Worm (Caenorhabditis elegans) whole organism, L4 larva: Measurements from ENCODE around the gene T22B7.22.
A peak's percentile ranks its signal among the peaks of the same experiment; 100 is the strongest.

Source experiments
- D1046.2 ChIP-seq: fragments of 200-800 bp; sonication (Bioruptor generic); IDR thresholded peaks from 2 replicates; pipeline ENCODE4 v1.3.6; 2022; ENCODE audit warnings: missing genetic modification characterization, missing compliant biosample characterization
- F10B5.3 ChIP-seq: sonication (generic microtip); optimal IDR thresholded peaks from 2 replicates; lab custom pipeline; 2016; ENCODE audit warnings: mild to moderate bottlenecking, missing genetic modification characterization, missing compliant biosample characterization
- F37D6.2 ChIP-seq: sonication (generic microtip); optimal IDR thresholded peaks from 2 replicates; lab custom pipeline; 2016; ENCODE audit warnings: mild to moderate bottlenecking, missing genetic modification characterization, missing compliant biosample characterization
- F44E2.7 ChIP-seq: fragments of 200-800 bp; sonication (Bioruptor generic); IDR thresholded peaks from 2 replicates; pipeline ENCODE4 v2.1.2; 2022; ENCODE audit warnings: missing genetic modification characterization, missing compliant biosample characterization
- T26A8.4 ChIP-seq: fragments of 200-800 bp; sonication (Bioruptor generic); IDR thresholded peaks from 2 replicates; pipeline ENCODE4 v1.3.6; 2022; ENCODE audit warnings: missing genetic modification characterization, missing compliant biosample characterization
- Y105C5A.15 ChIP-seq: fragments of 200-800 bp; sonication (Bioruptor generic); IDR thresholded peaks from 2 replicates; pipeline ENCODE4 v1.3.6; 2022; ENCODE audit warnings: missing genetic modification characterization, missing compliant biosample characterization
- ZK546.5 ChIP-seq, 2 experiments: sonication (generic microtip); optimal IDR thresholded peaks; 2 replicates each; lab custom pipeline; 2017; ENCODE audit warnings: missing biosample characterization in 2 of 2, missing genetic modification characterization in 2 of 2
- ceh-28 ChIP-seq: fragments of 150-350 bp; optimal IDR thresholded peaks from 2 replicates; lab custom pipeline; 2014; ENCODE audit warnings: missing biosample characterization, missing genetic modification reagents, missing genetic modification characterization
- ceh-44 ChIP-seq: fragments of 200-800 bp; sonication (Bioruptor generic); IDR thresholded peaks from 2 replicates; pipeline ENCODE4 v1.3.6; 2022; ENCODE audit warnings: missing genetic modification reagents, missing genetic modification characterization, missing compliant biosample characterization
- ces-1 ChIP-seq: fragments of 150-350 bp; sonication (generic microtip); optimal IDR thresholded peaks from 4 replicates; lab custom pipeline; 2014; ENCODE audit warnings: missing biosample characterization, missing genetic modification reagents, missing genetic modification characterization
- ctbp-1 ChIP-seq: fragments of 200-800 bp; sonication (Bioruptor generic); IDR thresholded peaks from 2 replicates; pipeline ENCODE4 v1.3.6; 2022; ENCODE audit warnings: missing genetic modification reagents, missing genetic modification characterization, missing compliant biosample characterization
- daf-12 ChIP-seq: fragments of 150-350 bp; optimal IDR thresholded peaks from 2 replicates; lab custom pipeline; 2014; ENCODE audit warnings: missing biosample characterization, missing genetic modification reagents, missing genetic modification characterization
- daf-16 ChIP-seq, 3 experiments: sonication (generic microtip); optimal IDR thresholded peaks; 2 replicates each; lab custom pipeline; 2016 to 2017; ENCODE audit warnings: missing genetic modification characterization in 3 of 3, missing genetic modification reagents in 3 of 3, mild to moderate bottlenecking in 2 of 3, missing compliant biosample characterization in 2 of 3, missing biosample characterization in 1 of 3, moderate library complexity in 1 of 3
- daf-19 ChIP-seq: fragments of 200-800 bp; sonication (Bioruptor generic); conservative IDR thresholded peaks from 2 replicates; pipeline ENCODE4 v1.3.6; 2022; ENCODE audit warnings: missing genetic modification characterization, missing compliant biosample characterization
- dmd-6 ChIP-seq: fragments of 200-800 bp; sonication (Bioruptor generic); IDR thresholded peaks from 2 replicates; pipeline ENCODE4 v1.3.6; 2022; ENCODE audit warnings: missing genetic modification reagents, missing genetic modification characterization, missing compliant biosample characterization
- dmd-9 ChIP-seq: fragments of 200-800 bp; sonication (Bioruptor generic); IDR thresholded peaks from 2 replicates; pipeline ENCODE4 v1.3.6; 2022; ENCODE audit warnings: missing genetic modification reagents, missing genetic modification characterization, missing compliant biosample characterization
- dve-1 ChIP-seq: sonication (generic microtip); optimal IDR thresholded peaks from 2 replicates; lab custom pipeline; 2017; ENCODE audit warnings: antibody characterized with exemption, mild to moderate bottlenecking, missing genetic modification characterization, missing compliant biosample characterization; ENCODE audit not compliant: insufficient read depth
- egl-27 ChIP-seq: sonication (generic microtip); optimal IDR thresholded peaks from 3 replicates; lab custom pipeline; 2017; ENCODE audit warnings: missing biosample characterization, missing genetic modification reagents, missing genetic modification characterization
- fkh-10 ChIP-seq: fragments of 150-350 bp; optimal IDR thresholded peaks from 2 replicates; lab custom pipeline; 2014; ENCODE audit warnings: missing biosample characterization, missing genetic modification reagents, missing genetic modification characterization
- fos-1 ChIP-seq: fragments of 150-350 bp; optimal IDR thresholded peaks from 2 replicates; lab custom pipeline; 2014; ENCODE audit warnings: missing biosample characterization, missing genetic modification characterization
- hlh-30 ChIP-seq: sonication (generic microtip); optimal IDR thresholded peaks from 2 replicates; lab custom pipeline; 2017; ENCODE audit warnings: antibody characterized with exemption, mild to moderate bottlenecking, missing genetic modification characterization, missing compliant biosample characterization; ENCODE audit not compliant: insufficient read depth
- jun-1 ChIP-seq: fragments of 150-350 bp; optimal IDR thresholded peaks from 2 replicates; lab custom pipeline; 2014; ENCODE audit warnings: missing biosample characterization, missing genetic modification reagents, missing genetic modification characterization
- lim-7 ChIP-seq: fragments of 200-800 bp; sonication (Bioruptor generic); IDR thresholded peaks from 2 replicates; pipeline ENCODE4 v1.3.6; 2022; ENCODE audit warnings: missing genetic modification characterization, missing compliant biosample characterization
- lin-13 ChIP-seq: fragments of 150-350 bp; optimal IDR thresholded peaks from 2 replicates; lab custom pipeline; 2014; ENCODE audit warnings: missing biosample characterization, missing genetic modification reagents, missing genetic modification characterization
- lin-38 ChIP-seq: fragments of 200-800 bp; sonication (Bioruptor generic); IDR thresholded peaks from 2 replicates; pipeline ENCODE4 v1.3.6; 2022; ENCODE audit warnings: missing genetic modification reagents, missing genetic modification characterization, missing compliant biosample characterization
- lin-39 ChIP-seq: fragments of 150-350 bp; optimal IDR thresholded peaks from 2 replicates; lab custom pipeline; 2014; ENCODE audit warnings: missing biosample characterization, missing genetic modification reagents, missing genetic modification characterization
- madf-5 ChIP-seq, 2 experiments: fragments of 200-800 bp; sonication (Bioruptor generic); IDR thresholded peaks; 2 replicates each; pipeline ENCODE4 v1.3.6; 2022; ENCODE audit warnings: missing compliant biosample characterization in 2 of 2, missing genetic modification characterization in 2 of 2
- mdl-1 ChIP-seq, 2 experiments: fragments of 150-350 bp in 1 of 2; sonication (generic microtip) in 1 of 2; optimal IDR thresholded peaks; 2 replicates each; lab custom pipeline; 2014 to 2017; ENCODE audit warnings: missing biosample characterization in 2 of 2, missing genetic modification characterization in 2 of 2
- mdt-29 ChIP-seq: fragments of 200-800 bp; sonication (Bioruptor generic); IDR thresholded peaks from 2 replicates; pipeline ENCODE4 v1.3.6; 2022; ENCODE audit warnings: missing genetic modification reagents, missing genetic modification characterization, missing compliant biosample characterization
- mep-1 ChIP-seq: fragments of 150-350 bp; sonication (generic microtip); optimal IDR thresholded peaks from 3 replicates; lab custom pipeline; 2014; ENCODE audit warnings: missing biosample characterization, missing genetic modification characterization
- mes-2 ChIP-seq: sonication (generic microtip); optimal IDR thresholded peaks from 2 replicates; lab custom pipeline; 2016; ENCODE audit warnings: missing genotype, mild to moderate bottlenecking, missing genetic modification characterization, missing compliant biosample characterization; ENCODE audit not compliant: poor library complexity, severe bottlenecking
- mxl-3 ChIP-seq: fragments of 200-800 bp; sonication (Bioruptor generic); optimal IDR thresholded peaks from 2 replicates; lab custom pipeline; 2018; ENCODE audit warnings: mild to moderate bottlenecking, missing genetic modification characterization, missing compliant biosample characterization
- nhr-10 ChIP-seq: fragments of 150-350 bp; optimal IDR thresholded peaks from 2 replicates; lab custom pipeline; 2014; ENCODE audit warnings: missing biosample characterization, missing genetic modification characterization
- nhr-11 ChIP-seq: fragments of 150-350 bp; optimal IDR thresholded peaks from 2 replicates; lab custom pipeline; 2014; ENCODE audit warnings: missing biosample characterization, missing genetic modification characterization
- nhr-111 ChIP-seq: fragments of 200-800 bp; sonication (Bioruptor generic); optimal IDR thresholded peaks from 2 replicates; lab custom pipeline; 2018; ENCODE audit warnings: mild to moderate bottlenecking, missing genetic modification characterization, missing compliant biosample characterization
- nhr-25 ChIP-seq: sonication (generic microtip); optimal IDR thresholded peaks from 2 replicates; lab custom pipeline; 2017; ENCODE audit warnings: missing genetic modification characterization, mild to moderate bottlenecking, missing compliant biosample characterization, antibody characterized with exemption, moderate library complexity, borderline replicate concordance; ENCODE audit not compliant: insufficient read depth
- nhr-28 ChIP-seq: fragments of 150-350 bp; optimal IDR thresholded peaks from 2 replicates; lab custom pipeline; 2014; ENCODE audit warnings: missing biosample characterization, missing genetic modification characterization
- nhr-41 ChIP-seq: fragments of 200-800 bp; sonication (Bioruptor generic); IDR thresholded peaks from 2 replicates; pipeline ENCODE4 v1.3.6; 2022; ENCODE audit warnings: missing genetic modification reagents, missing genetic modification characterization, missing compliant biosample characterization
- nhr-48 ChIP-seq: sonication (generic microtip); optimal IDR thresholded peaks from 2 replicates; lab custom pipeline; 2016; ENCODE audit warnings: mild to moderate bottlenecking, missing genetic modification characterization, missing compliant biosample characterization
- nhr-6 ChIP-seq: fragments of 150-350 bp; optimal IDR thresholded peaks from 2 replicates; lab custom pipeline; 2014; ENCODE audit warnings: missing biosample characterization, missing genetic modification characterization
- nhr-76 ChIP-seq: fragments of 150-350 bp; optimal IDR thresholded peaks from 2 replicates; lab custom pipeline; 2014; ENCODE audit warnings: missing biosample characterization, missing genetic modification characterization
- pha-4 ChIP-seq, 2 experiments: fragments of 150-350 bp in 1 of 2; fragments of 200-800 bp in 1 of 2; sonication (Bioruptor generic) in 1 of 2; IDR thresholded peaks in 1 of 2; optimal IDR thresholded peaks in 1 of 2; 2 replicates each; pipeline versions ENCODE4 v1.3.6 to Lab custom; 2014 to 2022; ENCODE audit warnings: missing genetic modification characterization in 2 of 2, missing genetic modification reagents in 2 of 2, missing biosample characterization in 1 of 2, missing compliant biosample characterization in 1 of 2
- php-3 ChIP-seq: fragments of 200-800 bp; sonication (Bioruptor generic); IDR thresholded peaks from 2 replicates; pipeline ENCODE4 v1.3.6; 2022; ENCODE audit warnings: missing genetic modification reagents, missing genetic modification characterization, missing compliant biosample characterization
- pqm-1 ChIP-seq: sonication (generic microtip); optimal IDR thresholded peaks from 2 replicates; lab custom pipeline; 2017; ENCODE audit warnings: missing biosample characterization, missing genetic modification characterization
- sdz-12 ChIP-seq: fragments of 200-800 bp; sonication (Bioruptor generic); optimal IDR thresholded peaks from 2 replicates; lab custom pipeline; 2018; ENCODE audit warnings: mild to moderate bottlenecking, missing genetic modification characterization, missing compliant biosample characterization
- spr-1 ChIP-seq: sonication (generic microtip); optimal IDR thresholded peaks from 2 replicates; lab custom pipeline; 2016; ENCODE audit warnings: mild to moderate bottlenecking, missing genetic modification characterization, missing compliant biosample characterization
- unc-39 ChIP-seq: sonication (generic microtip); optimal IDR thresholded peaks from 2 replicates; lab custom pipeline; 2017; ENCODE audit warnings: missing biosample characterization, missing genetic modification characterization
- unc-62 ChIP-seq, 3 experiments: fragments of 150-350 bp in 1 of 3; sonication (generic microtip); optimal IDR thresholded peaks in 2 of 3; peaks in 1 of 3; 1 replicate in 1 of 3; 2 replicates in 2 of 3; lab custom pipeline; 2014 to 2017; ENCODE audit warnings: missing biosample characterization in 3 of 3, missing genetic modification characterization in 3 of 3, missing genetic modification reagents in 3 of 3, missing genotype in 1 of 3
- vab-7 ChIP-seq: fragments of 200-800 bp; sonication (Bioruptor generic); IDR thresholded peaks from 2 replicates; pipeline ENCODE4 v1.3.6; 2022; ENCODE audit warnings: missing genetic modification reagents, missing genetic modification characterization, missing compliant biosample characterization
- ztf-11 ChIP-seq: fragments of 150-350 bp; optimal IDR thresholded peaks from 2 replicates; lab custom pipeline; 2014; ENCODE audit warnings: missing biosample characterization, missing genetic modification characterization

T22B7.22 gene

ce11 chrX:5695416-5695815 lies 35.6 kb downstream of the T22B7.22 start:
- no peak for TF ChIP-seq egl-27 (tag; lab: Kevin White, UChicago)
- no peak for TF ChIP-seq nhr-25 (tag; lab: Kevin White, UChicago)
- no peak for TF ChIP-seq madf-5 (GFP tag; IDR thresholded peaks at IDR 0.05; lab: Robert Waterston, UW)
- no peak for TF ChIP-seq vab-7
- TF ChIP-seq nhr-76 (tag; lab: Kevin White, UChicago): no peak
- TF ChIP-seq ceh-28 (tag; lab: Kevin White, UChicago): no peak
- TF ChIP-seq daf-16 (GFP tag; optimal IDR thresholded peaks at IDR 0.05; lab: Kevin White, UChicago): no peak
- TF ChIP-seq daf-16 (tag; optimal IDR thresholded peaks at IDR 0.05; lab: Kevin White, UChicago): peak; percentile 33
- TF ChIP-seq sdz-12: no peak
- TF ChIP-seq dmd-9 (GFP tag; lab: Robert Waterston, UW): no peak
- no peak for TF ChIP-seq unc-39 (tag; lab: Kevin White, UChicago)
- TF ChIP-seq mdt-29 (GFP tag; lab: Robert Waterston, UW): no peak
- TF ChIP-seq dmd-6 (GFP tag; lab: Robert Waterston, UW): peak; percentile 41
- no peak for TF ChIP-seq lim-7 (GFP tag; lab: Robert Waterston, UW)
- TF ChIP-seq D1046.2 (GFP tag; lab: Robert Waterston, UW): no peak
- TF ChIP-seq ctbp-1 (GFP tag; lab: Robert Waterston, UW): no peak
- TF ChIP-seq lin-38 (GFP tag; lab: Robert Waterston, UW): no peak
- TF ChIP-seq Y105C5A.15 (GFP tag; lab: Robert Waterston, UW): no peak
- no peak for TF ChIP-seq F10B5.3 (tag; lab: Kevin White, UChicago)
- TF ChIP-seq hlh-30 (tag; lab: Kevin White, UChicago): peak; percentile 56
- peak in 1 of 2 experiments; percentile 93 for TF ChIP-seq unc-62 (GFP tag; optimal IDR thresholded peaks at IDR 0.05 in 1 of 2; lab: Kevin White, UChicago)
- no peak for TF ChIP-seq unc-62 (tag; optimal IDR thresholded peaks at IDR 0.05; lab: Kevin White, UChicago)
- no peak for TF ChIP-seq mxl-3 (GFP tag; lab: Kevin White, UChicago)
- TF ChIP-seq php-3: no peak
- no peak for TF ChIP-seq fkh-10 (GFP tag; lab: Kevin White, UChicago)
- no peak for TF ChIP-seq ZK546.5 (tag; optimal IDR thresholded peaks at IDR 0.05; lab: Kevin White, UChicago)
- no peak for TF ChIP-seq F44E2.7 (GFP tag; lab: Robert Waterston, UW)
- TF ChIP-seq jun-1 (tag; lab: Kevin White, UChicago): no peak
- no peak for TF ChIP-seq nhr-10 (tag; lab: Kevin White, UChicago)
- no peak for TF ChIP-seq mep-1 (tag; lab: Kevin White, UChicago)
- TF ChIP-seq mdl-1 (tag; optimal IDR thresholded peaks at IDR 0.05; lab: Kevin White, UChicago): peak in 1 of 2 experiments; percentile 6
- no peak for TF ChIP-seq nhr-111
- TF ChIP-seq nhr-48 (tag; lab: Kevin White, UChicago): no peak
- no peak for TF ChIP-seq ces-1
- no peak for TF ChIP-seq daf-12 (tag; lab: Kevin White, UChicago)
- TF ChIP-seq nhr-28 (tag; lab: Kevin White, UChicago): peak; percentile 58
- TF ChIP-seq nhr-6: no peak
- TF ChIP-seq fos-1 (tag; lab: Kevin White, UChicago): no peak
- no peak for TF ChIP-seq T26A8.4
- no peak for TF ChIP-seq spr-1 (tag; lab: Kevin White, UChicago)
- peak; percentile 17 for TF ChIP-seq pqm-1
- TF ChIP-seq nhr-11: no peak
- TF ChIP-seq lin-13: no peak
- peak; percentile 11 for TF ChIP-seq mes-2
- TF ChIP-seq pha-4 (GFP tag; IDR thresholded peaks at IDR 0.05; lab: Robert Waterston, UW): no peak
- TF ChIP-seq pha-4 (tag; optimal IDR thresholded peaks at IDR 0.05; lab: Kevin White, UChicago): no peak
- no peak for TF ChIP-seq nhr-41 (GFP tag; lab: Robert Waterston, UW)
- TF ChIP-seq lin-39 (tag; lab: Kevin White, UChicago): no peak
- TF ChIP-seq daf-19: no peak
- TF ChIP-seq ztf-11 (tag; lab: Kevin White, UChicago): no peak
- no peak for TF ChIP-seq ceh-44
- no peak for TF ChIP-seq F37D6.2
- TF ChIP-seq dve-1: peak; percentile 29
